Fruit fly (Drosophila melanogaster) whole organism, embryonic: ENCODE results near the gene CG14229.

ENCODE experiments used
- Atf-2 ChIP-seq: fragments of 200-800 bp; sonication (Bioruptor generic); optimal IDR thresholded peaks from 2 replicates; lab custom pipeline; 2016; ENCODE audit warnings: missing biosample characterization, missing genetic modification characterization
- BEAF-32 ChIP-seq: fragments of 200-800 bp; sonication (Bioruptor generic); optimal IDR thresholded peaks from 3 replicates; lab custom pipeline; 2017; ENCODE audit warnings: missing biosample characterization, missing genetic modification characterization, mild to moderate bottlenecking, moderate library complexity, missing genetic modification reagents
- CG10565 ChIP-seq: fragments of 200-800 bp; sonication (Bioruptor generic); optimal IDR thresholded peaks from 3 replicates; lab custom pipeline; 2016; ENCODE audit warnings: missing biosample characterization, mild to moderate bottlenecking, missing genetic modification characterization
- CG10654 ChIP-seq: fragments of 200-800 bp; sonication (Bioruptor generic); optimal IDR thresholded peaks from 2 replicates; lab custom pipeline; 2016; ENCODE audit warnings: missing biosample characterization, missing genetic modification characterization
- CG11247 ChIP-seq: fragments of 200-800 bp; sonication (Bioruptor generic); IDR thresholded peaks from 2 replicates; pipeline ENCODE4 v1.3.6; 2022; ENCODE audit warnings: missing biosample characterization, missing genetic modification characterization
- CG12744 ChIP-seq: fragments of 200-800 bp; sonication (Bioruptor generic); optimal IDR thresholded peaks from 2 replicates; lab custom pipeline; 2016; ENCODE audit warnings: missing biosample characterization, missing genetic modification characterization
- CG12942 ChIP-seq: fragments of 200-800 bp; sonication (Bioruptor generic); optimal IDR thresholded peaks from 3 replicates; lab custom pipeline; 2016; ENCODE audit warnings: missing biosample characterization, missing genetic modification characterization
- CG14667 ChIP-seq: fragments of 200-800 bp; sonication (Bioruptor generic); IDR thresholded peaks from 2 replicates; pipeline ENCODE4 v1.3.6; 2022; ENCODE audit warnings: missing biosample characterization, missing genetic modification characterization
- CG14965 ChIP-seq: fragments of 200-800 bp; sonication (Bioruptor generic); optimal IDR thresholded peaks from 2 replicates; lab custom pipeline; 2016; ENCODE audit warnings: missing biosample characterization, missing genetic modification characterization, borderline replicate concordance
- CG15601 ChIP-seq: fragments of 200-800 bp; sonication (Bioruptor generic); optimal IDR thresholded peaks from 3 replicates; lab custom pipeline; 2019; ENCODE audit warnings: missing biosample characterization, mild to moderate bottlenecking, missing genetic modification characterization, moderate library complexity
- CG1647 ChIP-seq: fragments of 200-800 bp; sonication (Bioruptor generic); optimal IDR thresholded peaks from 3 replicates; lab custom pipeline; 2016; ENCODE audit warnings: missing biosample characterization, missing genetic modification characterization
- CG16813 ChIP-seq: fragments of 200-800 bp; sonication (Bioruptor generic); IDR thresholded peaks from 3 replicates; pipeline ENCODE4 v1.3.6; 2022; ENCODE audit warnings: missing biosample characterization, missing genetic modification characterization; ENCODE audit not compliant: partially characterized antibody
- CG1792 ChIP-seq: fragments of 200-800 bp; sonication (Bioruptor generic); optimal IDR thresholded peaks from 2 replicates; lab custom pipeline; 2016; ENCODE audit warnings: missing biosample characterization, missing genetic modification characterization
- CG18262 ChIP-seq: fragments of 200-800 bp; optimal IDR thresholded peaks from 3 replicates; lab custom pipeline; 2019; ENCODE audit warnings: missing biosample characterization, mild to moderate bottlenecking, missing genetic modification characterization, moderate library complexity
- CG18764 ChIP-seq: fragments of 200-800 bp; sonication (Bioruptor generic); optimal IDR thresholded peaks from 3 replicates; lab custom pipeline; 2016; ENCODE audit warnings: missing biosample characterization, missing genetic modification characterization
- CG2120 ChIP-seq: fragments of 200-800 bp; sonication (Bioruptor generic); optimal IDR thresholded peaks from 3 replicates; lab custom pipeline; 2016; ENCODE audit warnings: missing biosample characterization, missing genetic modification characterization
- CG2889 ChIP-seq: fragments of 200-800 bp; sonication (Bioruptor generic); IDR thresholded peaks from 3 replicates; pipeline ENCODE4 v1.3.6; 2022; ENCODE audit warnings: missing biosample characterization, missing genetic modification characterization
- CG33213 ChIP-seq: fragments of 200-800 bp; sonication (Bioruptor generic); optimal IDR thresholded peaks from 3 replicates; lab custom pipeline; 2016; ENCODE audit warnings: missing biosample characterization, missing genetic modification characterization
- CG3838 ChIP-seq: fragments of 200-800 bp; sonication (Bioruptor generic); optimal IDR thresholded peaks from 3 replicates; lab custom pipeline; 2016; ENCODE audit warnings: missing biosample characterization, missing genetic modification characterization
- CG6272 ChIP-seq: fragments of 200-800 bp; sonication (Bioruptor generic); IDR thresholded peaks from 2 replicates; pipeline ENCODE4 v1.3.6; 2022; ENCODE audit warnings: missing biosample characterization, missing genetic modification characterization
- CG7928 ChIP-seq: fragments of 200-800 bp; sonication (Bioruptor generic); optimal IDR thresholded peaks from 2 replicates; lab custom pipeline; 2017; ENCODE audit warnings: missing biosample characterization, mild to moderate bottlenecking, missing genetic modification characterization
- CTCF ChIP-seq: fragments of 200-800 bp; sonication (Bioruptor generic); optimal IDR thresholded peaks from 2 replicates; lab custom pipeline; 2017; ENCODE audit warnings: missing biosample characterization, mild to moderate bottlenecking, missing genetic modification characterization, moderate library complexity
- Deaf1 ChIP-seq: fragments of 200-800 bp; optimal IDR thresholded peaks from 3 replicates; lab custom pipeline; 2019; ENCODE audit warnings: missing biosample characterization, mild to moderate bottlenecking, missing genetic modification characterization, moderate library complexity
- Dll ChIP-seq: fragments of 200-800 bp; sonication (Bioruptor generic); IDR thresholded peaks from 4 replicates; pipeline ENCODE4 v1.3.6; 2022; ENCODE audit warnings: missing biosample characterization, missing genetic modification characterization; ENCODE audit not compliant: partially characterized antibody
- Doc3 ChIP-seq: fragments of 200-800 bp; sonication (Bioruptor generic); IDR thresholded peaks from 3 replicates; pipeline ENCODE4 v1.3.6; 2022; ENCODE audit warnings: missing biosample characterization, missing genetic modification characterization; ENCODE audit not compliant: partially characterized antibody
- Ets97D ChIP-seq: fragments of 200-800 bp; sonication (Bioruptor generic); optimal IDR thresholded peaks from 3 replicates; lab custom pipeline; 2016; ENCODE audit warnings: missing biosample characterization, missing genetic modification characterization
- HmgD ChIP-seq: fragments of 200-800 bp; sonication (Bioruptor generic); optimal IDR thresholded peaks from 3 replicates; lab custom pipeline; 2016; ENCODE audit warnings: missing biosample characterization, missing genetic modification characterization
- Hmr ChIP-seq: fragments of 200-800 bp; sonication (Bioruptor generic); optimal IDR thresholded peaks from 3 replicates; lab custom pipeline; 2017; ENCODE audit warnings: mild to moderate bottlenecking, missing biosample characterization, missing genetic modification reagents, missing genetic modification characterization
- Hr78 ChIP-seq, 2 experiments: fragments of 200-800 bp in 1 of 2; fragments of >200 bp in 1 of 2; sonication (Bioruptor generic) in 1 of 2; optimal IDR thresholded peaks; 2 replicates each; lab custom pipeline; 2017 to 2019; ENCODE audit warnings: missing biosample characterization in 2 of 2, missing genetic modification characterization in 2 of 2, mild to moderate bottlenecking in 1 of 2, moderate library complexity in 1 of 2
- Scr ChIP-seq: fragments of 200-800 bp; sonication (Bioruptor generic); IDR thresholded peaks from 2 replicates; pipeline ENCODE4 v1.3.6; 2022; ENCODE audit warnings: missing biosample characterization, missing genetic modification characterization; ENCODE audit not compliant: partially characterized antibody
- TFAM ChIP-seq: fragments of 200-800 bp; sonication (Bioruptor generic); optimal IDR thresholded peaks from 2 replicates; lab custom pipeline; 2017; ENCODE audit warnings: missing biosample characterization, missing genetic modification characterization, inconsistent platforms
- Tbp ChIP-seq: fragments of >200 bp; optimal IDR thresholded peaks from 2 replicates; lab custom pipeline; 2018; ENCODE audit warnings: missing biosample characterization, missing genetic modification characterization
- YL-1 ChIP-seq: fragments of 200-800 bp; sonication (Bioruptor generic); optimal IDR thresholded peaks from 3 replicates; lab custom pipeline; 2017; ENCODE audit warnings: missing biosample characterization, mild to moderate bottlenecking, missing genetic modification characterization
- abd-A ChIP-seq: fragments of 200-800 bp; sonication (Bioruptor generic); optimal IDR thresholded peaks from 3 replicates; lab custom pipeline; 2019; ENCODE audit warnings: missing biosample characterization, mild to moderate bottlenecking, missing genetic modification characterization, moderate library complexity
- cad ChIP-seq: fragments of >200 bp; optimal IDR thresholded peaks from 2 replicates; lab custom pipeline; 2017; ENCODE audit warnings: missing biosample characterization, missing genetic modification characterization
- da ChIP-seq: fragments of 200-800 bp; sonication (Bioruptor generic); optimal IDR thresholded peaks from 2 replicates; lab custom pipeline; 2016; ENCODE audit warnings: missing biosample characterization, missing genetic modification characterization
- dmrt99B ChIP-seq: fragments of 200-800 bp; sonication (Bioruptor generic); optimal IDR thresholded peaks from 2 replicates; lab custom pipeline; 2018; ENCODE audit warnings: missing biosample characterization, mild to moderate bottlenecking, missing genetic modification characterization, moderate library complexity
- exex ChIP-seq: fragments of 200-800 bp; sonication (Bioruptor generic); optimal IDR thresholded peaks from 4 replicates; lab custom pipeline; 2018; ENCODE audit warnings: missing biosample characterization, mild to moderate bottlenecking, missing genetic modification characterization, moderate library complexity
- fd102C ChIP-seq: fragments of 200-800 bp; sonication (Bioruptor generic); optimal IDR thresholded peaks from 2 replicates; lab custom pipeline; 2018; ENCODE audit warnings: missing biosample characterization, mild to moderate bottlenecking, missing genetic modification characterization, moderate library complexity
- fd3F ChIP-seq: fragments of 200-800 bp; sonication (Bioruptor generic); optimal IDR thresholded peaks from 2 replicates; lab custom pipeline; 2018; ENCODE audit warnings: missing biosample characterization, mild to moderate bottlenecking, missing genetic modification characterization, moderate library complexity
- fd64A ChIP-seq: fragments of 200-800 bp; sonication (Bioruptor generic); optimal IDR thresholded peaks from 3 replicates; lab custom pipeline; 2018; ENCODE audit warnings: missing biosample characterization, mild to moderate bottlenecking, missing genetic modification characterization
- hb ChIP-seq: fragments of 200-800 bp; sonication (Bioruptor generic); IDR thresholded peaks from 3 replicates; pipeline ENCODE4 v1.3.6; 2022; ENCODE audit warnings: missing biosample characterization, missing genetic modification characterization; ENCODE audit not compliant: partially characterized antibody
- her ChIP-seq: fragments of 200-800 bp; sonication (Bioruptor generic); optimal IDR thresholded peaks from 2 replicates; lab custom pipeline; 2016; ENCODE audit warnings: missing biosample characterization, missing genetic modification characterization
- inv ChIP-seq: fragments of 200-800 bp; sonication (Bioruptor generic); IDR thresholded peaks from 2 replicates; pipeline ENCODE4 v1.3.6; 2022; ENCODE audit warnings: missing biosample characterization, missing genetic modification characterization; ENCODE audit not compliant: partially characterized antibody
- ken ChIP-seq: fragments of 200-800 bp; sonication (Bioruptor generic); IDR thresholded peaks from 3 replicates; pipeline ENCODE4 v1.3.6; 2022; ENCODE audit warnings: missing biosample characterization, missing genetic modification characterization
- nerfin-2 ChIP-seq: fragments of 200-800 bp; sonication (Bioruptor generic); IDR thresholded peaks from 2 replicates; pipeline ENCODE4 v1.3.6; 2022; ENCODE audit warnings: missing biosample characterization, missing genetic modification characterization; ENCODE audit not compliant: partially characterized antibody
- oc ChIP-seq: fragments of 200-800 bp; sonication (Bioruptor generic); optimal IDR thresholded peaks from 2 replicates; lab custom pipeline; 2018; ENCODE audit warnings: missing biosample characterization, mild to moderate bottlenecking, missing genetic modification characterization, moderate library complexity
- pfk ChIP-seq: fragments of 200-800 bp; sonication (Bioruptor generic); optimal IDR thresholded peaks from 2 replicates; lab custom pipeline; 2018; ENCODE audit warnings: missing biosample characterization, mild to moderate bottlenecking, missing genetic modification characterization, moderate library complexity
- sens ChIP-seq: fragments of 200-800 bp; sonication (Bioruptor generic); peaks from one replicate; lab custom pipeline; 2016; ENCODE audit warnings: missing biosample characterization, missing genetic modification characterization
- sqz ChIP-seq: fragments of 200-800 bp; sonication (Bioruptor generic); optimal IDR thresholded peaks from 3 replicates; lab custom pipeline; 2018; ENCODE audit warnings: missing biosample characterization, mild to moderate bottlenecking, missing genetic modification characterization
- toy ChIP-seq: fragments of 200-800 bp; sonication (Bioruptor generic); IDR thresholded peaks from 2 replicates; pipeline ENCODE4 v1.3.6; 2022; ENCODE audit warnings: missing biosample characterization, missing genetic modification characterization

Gene CG14229

dm6 chrX:19704083-19704482, 9.0 kb upstream of the CG14229 start, which contains the start of the genes CG14230 and CG14232 (continued):
- no peak for TF ChIP-seq hb
- no peak for TF ChIP-seq Doc3 (GFP tag; lab: Robert Waterston, UW)
- TF ChIP-seq Dll, result 0 out of 4 replicates have a peak, but pooled peaks have one; percentile 42
- no peak for TF ChIP-seq CG14965 (GFP tag; lab: Kevin White, UChicago)
- TF ChIP-seq CG2889 (GFP tag; lab: Robert Waterston, UW), result no peak
- no peak for TF ChIP-seq CG11247 (GFP tag; lab: Robert Waterston, UW)
- TF ChIP-seq CG12744 (GFP tag; lab: Kevin White, UChicago), result no peak
- no peak for TF ChIP-seq CG18262 (tag; lab: Kevin White, UChicago)
- no peak for TF ChIP-seq CTCF
- TF ChIP-seq pfk (GFP tag; lab: Kevin White, UChicago), result no peak
- TF ChIP-seq da (GFP tag; lab: Kevin White, UChicago), result no peak
- TF ChIP-seq CG14667 (GFP tag; lab: Robert Waterston, UW), result no peak
- no peak for TF ChIP-seq Atf-2 (GFP tag; lab: Kevin White, UChicago)
- no peak for TF ChIP-seq CG10565 (GFP tag; lab: Kevin White, UChicago)
- TF ChIP-seq HmgD, result no peak
- TF ChIP-seq inv, result no peak
- TF ChIP-seq CG3838, result no peak
- peak; percentile 16 for TF ChIP-seq CG33213 (GFP tag; lab: Kevin White, UChicago)
- no peak for TF ChIP-seq exex (tag; lab: Kevin White, UChicago)
- no peak for TF ChIP-seq fd102C (GFP tag; lab: Kevin White, UChicago)
- TF ChIP-seq ken, result no peak
- no peak for TF ChIP-seq sqz (GFP tag; lab: Kevin White, UChicago)
- no peak for TF ChIP-seq TFAM (GFP tag; lab: Kevin White, UChicago)
- TF ChIP-seq Deaf1, result no peak
- TF ChIP-seq CG6272, result no peak
- TF ChIP-seq dmrt99B, result no peak
- TF ChIP-seq Hr78 (GFP tag; optimal IDR thresholded peaks at IDR 0.05; lab: Kevin White, UChicago), result no peak
- TF ChIP-seq toy, result no peak
- peak; percentile 55 for TF ChIP-seq Ets97D (GFP tag; lab: Kevin White, UChicago)
- no peak for TF ChIP-seq CG1792 (GFP tag; lab: Kevin White, UChicago)
- TF ChIP-seq abd-A (tag; lab: Kevin White, UChicago), result no peak
- TF ChIP-seq fd3F (GFP tag; lab: Kevin White, UChicago), result no peak
- TF ChIP-seq CG18764 (GFP tag; lab: Kevin White, UChicago), result peak; percentile 21
- TF ChIP-seq cad (GFP tag; lab: Kevin White, UChicago), result no peak
- no peak for TF ChIP-seq nerfin-2 (GFP tag; lab: Robert Waterston, UW)
- peak; percentile 42 for TF ChIP-seq BEAF-32
- TF ChIP-seq CG7928 (GFP tag; lab: Kevin White, UChicago), result no peak
- no peak for TF ChIP-seq CG1647 (GFP tag; lab: Kevin White, UChicago)
- TF ChIP-seq Scr (GFP tag; lab: Robert Waterston, UW), result 0 out of 2 replicates have a peak, but pooled peaks have one; percentile 33
- no peak for TF ChIP-seq CG16813
- no peak for TF ChIP-seq CG10654 (GFP tag; lab: Kevin White, UChicago)
- TF ChIP-seq her (GFP tag; lab: Kevin White, UChicago), result no peak
- TF ChIP-seq CG2120 (GFP tag; lab: Kevin White, UChicago), result peak; percentile 42
- TF ChIP-seq sens (GFP tag; lab: Kevin White, UChicago), result peak; percentile 66
- no peak for TF ChIP-seq oc (tag; lab: Kevin White, UChicago)
- TF ChIP-seq fd64A (GFP tag; lab: Kevin White, UChicago), result no peak
- TF ChIP-seq YL-1, result peak; percentile 87
- peak; percentile 17 for TF ChIP-seq Tbp (GFP tag; lab: Kevin White, UChicago)
- no peak for TF ChIP-seq CG15601 (tag; lab: Kevin White, UChicago)
- no peak for TF ChIP-seq Hmr (GFP tag; lab: Kevin White, UChicago)
- TF ChIP-seq CG12942 (GFP tag; lab: Kevin White, UChicago), result no peak
